Fruit fly (Drosophila melanogaster): ENCODE measurements around the gene CG32986.

Gene CG32986

DNA sequence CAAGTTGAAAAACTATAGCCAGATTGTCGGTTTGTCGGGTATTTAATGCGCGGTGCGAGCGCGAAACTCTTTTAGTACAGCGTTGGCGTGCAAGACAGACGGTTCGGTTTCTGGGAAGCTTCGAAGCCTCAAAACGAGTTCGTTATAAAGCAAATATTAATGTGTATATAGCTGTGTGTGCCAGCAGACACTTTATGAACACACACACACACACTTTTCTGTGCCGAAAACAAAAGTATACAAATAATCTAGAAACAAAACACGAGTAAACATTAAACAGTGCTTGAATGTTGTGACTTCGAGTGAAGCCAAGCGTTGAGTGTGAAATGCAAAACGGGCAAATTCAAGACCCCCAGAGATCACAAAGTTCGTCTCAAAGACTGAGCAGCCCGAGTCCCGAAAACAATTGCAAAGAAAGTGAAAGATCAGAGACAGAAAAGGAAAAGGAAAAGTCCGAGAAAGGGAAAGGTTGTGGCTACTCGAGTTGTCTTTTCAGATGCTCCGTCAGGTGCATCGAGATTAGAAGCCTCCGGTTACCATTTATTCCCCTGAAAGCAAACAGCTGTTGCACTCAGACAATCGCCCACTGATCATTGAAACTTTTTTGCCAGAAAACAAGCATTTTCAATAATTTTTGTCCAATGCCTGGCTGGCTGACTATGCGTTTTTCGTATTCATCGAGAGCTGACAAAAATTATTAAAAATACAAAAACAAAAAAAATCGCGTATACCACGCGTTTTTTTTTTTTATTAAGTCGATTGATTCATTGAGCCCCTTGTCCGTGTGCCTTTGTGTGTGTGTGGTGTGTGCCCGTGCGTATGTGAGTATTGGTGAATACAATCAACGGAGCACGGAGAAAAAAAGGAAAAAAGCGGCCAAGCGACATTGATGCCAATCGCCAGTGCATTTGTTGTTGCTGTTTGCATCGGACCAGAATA lies 36.4 kb downstream of the CG32986 start, which contains the start of gene CG34398 (continued):
- TF ChIP-seq Sox102F (GFP tag; optimal IDR thresholded peaks at IDR 0.05) (no peak), Trl (optimal IDR thresholded peaks at IDR 0.05) (no peak), Trl (GFP tag; optimal IDR thresholded peaks at IDR 0.05) (no peak), mld (GFP tag; IDR thresholded peaks at IDR 0.05; ENCODE audit: partially characterized antibody) (no peak), H2.0 (GFP tag; IDR thresholded peaks at IDR 0.05) (no peak), CG14860 (GFP tag; IDR thresholded peaks at IDR 0.05; ENCODE audit: partially characterized antibody) (no peak), Hr3 (GFP tag; optimal IDR thresholded peaks at IDR 0.05) (no peak), B-H1 (GFP tag; IDR thresholded peaks at IDR 0.05) (no peak; the same call in 2 of the 3 replicates), Six4 (GFP tag; optimal IDR thresholded peaks at IDR 0.05) (no peak), Ptx1 (GFP tag; IDR thresholded peaks at IDR 0.05) (no peak), CG43689 (GFP tag; IDR thresholded peaks at IDR 0.05) (no peak), Mad (GFP tag; optimal IDR thresholded peaks at IDR 0.05) (no peak), dimm (GFP tag; IDR thresholded peaks at IDR 0.05) (no peak), fu2 (GFP tag; optimal IDR thresholded peaks at IDR 0.05) (no peak), da (GFP tag; optimal IDR thresholded peaks at IDR 0.05) (no peak), Tbp (GFP tag; optimal IDR thresholded peaks at IDR 0.05) (no peak), tgo (GFP tag; IDR thresholded peaks at IDR 0.05) (no peak), Xbp1 (GFP tag; optimal IDR thresholded peaks at IDR 0.05) (no peak), HLH4C (GFP tag; IDR thresholded peaks at IDR 0.05; ENCODE audit: partially characterized antibody) (no peak), run (tag; optimal IDR thresholded peaks at IDR 0.05) (no peak), Dll (GFP tag; IDR thresholded peaks at IDR 0.05; ENCODE audit: partially characterized antibody) (no peak), chinmo (GFP tag; IDR thresholded peaks at IDR 0.05; ENCODE audit: partially characterized antibody) (peak; percentile 68; the same call in 2 of the 4 replicates), CG31224 (GFP tag; IDR thresholded peaks at IDR 0.05) (no peak), CG18619 (GFP tag; optimal IDR thresholded peaks at IDR 0.05) (no peak), CG10209 (GFP tag; optimal IDR thresholded peaks at IDR 0.05) (no peak), Gug (GFP tag; IDR thresholded peaks at IDR 0.05) (no peak), CG14965 (GFP tag; optimal IDR thresholded peaks at IDR 0.05; ENCODE audit: borderline replicate concordance) (no peak), pb (GFP tag; optimal IDR thresholded peaks at IDR 0.05) (no peak), kah (GFP tag; optimal IDR thresholded peaks at IDR 0.05) (no peak), TFAM (GFP tag; optimal IDR thresholded peaks at IDR 0.05) (no peak), CG8388 (GFP tag; optimal IDR thresholded peaks at IDR 0.05) (no peak), ara (GFP tag; IDR thresholded peaks at IDR 0.05) (peak; percentile 40; the same call in 1 of the 2 replicates), H15 (GFP tag; IDR thresholded peaks at IDR 0.05) (no peak), nau (GFP tag; optimal IDR thresholded peaks at IDR 0.05) (no peak), Usf (GFP tag; optimal IDR thresholded peaks at IDR 0.05) (no peak), Max (GFP tag; optimal IDR thresholded peaks at IDR 0.05) (no peak), dati (GFP tag; IDR thresholded peaks at IDR 0.05) (no peak), al (GFP tag; IDR thresholded peaks at IDR 0.05) (no peak), trem (tag; optimal IDR thresholded peaks at IDR 0.05) (no peak), CG6272 (GFP tag; IDR thresholded peaks at IDR 0.05) (no peak), CG7987 (GFP tag; optimal IDR thresholded peaks at IDR 0.05) (no peak), onecut (GFP tag; IDR thresholded peaks at IDR 0.05) (no peak), CG34224 (GFP tag; IDR thresholded peaks at IDR 0.05; ENCODE audit: partially characterized antibody) (no peak), br (optimal IDR thresholded peaks at IDR 0.05) (no peak), rib (GFP tag; IDR thresholded peaks at IDR 0.05) (no peak), ATbp (GFP tag; optimal IDR thresholded peaks at IDR 0.05) (peak; percentile 10), CG6175 (GFP tag; IDR thresholded peaks at IDR 0.05) (no peak), Meics (GFP tag; optimal IDR thresholded peaks at IDR 0.05) (no peak), CG14667 (GFP tag; IDR thresholded peaks at IDR 0.05) (no peak), Poxn (GFP tag; IDR thresholded peaks at IDR 0.05) (no peak), repo (GFP tag; optimal IDR thresholded peaks at IDR 0.05) (no peak)

Data from whole organism, embryonic.